Worm (Caenorhabditis elegans) whole organism, L4/young adult: ENCODE data around the gene T02H6.9.

ENCODE experiments used
- dao-5 ChIP-seq: sonication (generic microtip); optimal IDR thresholded peaks from 2 replicates; lab custom pipeline; 2016; ENCODE audit warnings: missing genotype, missing genetic modification characterization, moderate library complexity, missing compliant biosample characterization
- him-1 ChIP-seq: sonication (generic microtip); optimal IDR thresholded peaks from 2 replicates; lab custom pipeline; 2016; ENCODE audit warnings: missing genotype, missing genetic modification reagents, missing genetic modification characterization, missing compliant biosample characterization

DNA sequence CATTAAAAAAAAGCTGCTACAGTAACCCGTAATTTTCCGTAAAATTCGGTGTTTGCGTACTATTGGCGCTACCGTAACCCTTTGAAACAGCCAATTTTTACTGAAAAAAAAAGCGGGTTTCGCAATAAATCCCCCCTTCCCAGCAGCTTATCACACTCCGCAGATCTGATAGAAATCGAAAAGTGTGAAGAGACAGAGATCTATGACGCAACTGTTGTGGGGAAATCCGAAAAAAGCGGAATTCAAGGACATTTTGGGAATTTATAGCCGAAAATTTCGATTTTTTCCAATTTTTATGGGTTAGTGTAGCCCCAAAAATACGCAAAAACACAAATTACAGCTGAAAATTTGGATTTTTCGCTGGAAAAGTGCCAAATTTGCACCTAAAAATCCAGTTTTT is 43.2 kb downstream of the T02H6.9 start:
- TF ChIP-seq him-1 (no peak), dao-5 (tag; lab: Kevin White, UChicago) (no peak)
